Fruit fly (Drosophila melanogaster) whole organism, embryonic: ENCODE measurements around the gene CG34267.

Experiments used
- Awh ChIP-seq: fragments of 200-800 bp; sonication (Bioruptor generic); IDR thresholded peaks from 2 replicates; pipeline ENCODE4, ENCODE4 v1.3.6; 2022; ENCODE audit warnings: missing biosample characterization, missing genetic modification characterization
- CG10959 ChIP-seq: fragments of 200-800 bp; sonication (Bioruptor generic); IDR thresholded peaks from 2 replicates; pipeline ENCODE4 v1.3.6; 2022; ENCODE audit warnings: missing biosample characterization, missing genetic modification characterization
- CG12104 ChIP-seq: fragments of 200-800 bp; sonication (Bioruptor generic); optimal IDR thresholded peaks from 3 replicates; lab custom pipeline; 2016; ENCODE audit warnings: missing biosample characterization, missing genetic modification characterization
- CG13287 ChIP-seq: fragments of 200-800 bp; sonication (Bioruptor generic); IDR thresholded peaks from 2 replicates; pipeline ENCODE4 v1.3.6; 2022; ENCODE audit warnings: missing biosample characterization, missing genetic modification characterization; ENCODE audit not compliant: partially characterized antibody
- CG1529 ChIP-seq: fragments of 200-800 bp; sonication (Bioruptor generic); optimal IDR thresholded peaks from 3 replicates; lab custom pipeline; 2018; ENCODE audit warnings: missing biosample characterization, missing genetic modification characterization
- CG18262 ChIP-seq: fragments of 200-800 bp; optimal IDR thresholded peaks from 3 replicates; lab custom pipeline; 2019; ENCODE audit warnings: missing biosample characterization, mild to moderate bottlenecking, missing genetic modification characterization, moderate library complexity
- CG34224 ChIP-seq: fragments of 200-800 bp; sonication (Bioruptor generic); IDR thresholded peaks from 3 replicates; pipeline ENCODE4 v1.3.6; 2022; ENCODE audit warnings: missing biosample characterization, missing genetic modification characterization; ENCODE audit not compliant: partially characterized antibody
- CG3995 ChIP-seq: fragments of 200-800 bp; sonication (Bioruptor generic); optimal IDR thresholded peaks from 3 replicates; lab custom pipeline; 2016; ENCODE audit warnings: missing biosample characterization, missing genetic modification characterization
- CG4424 ChIP-seq: fragments of 200-800 bp; sonication (Bioruptor generic); optimal IDR thresholded peaks from 3 replicates; lab custom pipeline; 2016; ENCODE audit warnings: missing biosample characterization, missing genetic modification characterization
- CG6654 ChIP-seq: fragments of 200-800 bp; sonication (Bioruptor generic); optimal IDR thresholded peaks from 2 replicates; lab custom pipeline; 2017; ENCODE audit warnings: missing biosample characterization, mild to moderate bottlenecking, missing genetic modification characterization
- CG6765 ChIP-seq: fragments of 200-800 bp; sonication (Bioruptor generic); optimal IDR thresholded peaks from 3 replicates; lab custom pipeline; 2017; ENCODE audit warnings: missing biosample characterization, mild to moderate bottlenecking, missing genetic modification characterization
- CG7839 ChIP-seq: fragments of 200-800 bp; sonication (Bioruptor generic); optimal IDR thresholded peaks from 3 replicates; lab custom pipeline; 2018; ENCODE audit warnings: missing biosample characterization, mild to moderate bottlenecking, missing genetic modification characterization, moderate library complexity
- CG8281 ChIP-seq: fragments of 200-800 bp; sonication (Bioruptor generic); optimal IDR thresholded peaks from 2 replicates; lab custom pipeline; 2018; ENCODE audit warnings: missing biosample characterization, mild to moderate bottlenecking, missing genetic modification characterization, moderate library complexity
- CG8290 ChIP-seq, 3 experiments: fragments of 200-800 bp; sonication (Bioruptor generic); optimal IDR thresholded peaks; 2 replicates each; lab custom pipeline; 2016 to 2019; ENCODE audit warnings: missing biosample characterization in 3 of 3, missing genetic modification characterization in 3 of 3, mild to moderate bottlenecking in 2 of 3, moderate library complexity in 1 of 3
- CG8765 ChIP-seq: fragments of 200-800 bp; sonication (Bioruptor generic); IDR thresholded peaks from 2 replicates; pipeline ENCODE4 v1.3.6; 2022; ENCODE audit warnings: missing biosample characterization, missing genetic modification characterization
- Dref ChIP-seq: fragments of 200-800 bp; sonication (Bioruptor generic); IDR thresholded peaks from 2 replicates; pipeline ENCODE4 v1.3.6; 2022; ENCODE audit warnings: missing biosample characterization, missing genetic modification characterization
- H15 ChIP-seq: fragments of 200-800 bp; sonication (Bioruptor generic); IDR thresholded peaks from 3 replicates; pipeline ENCODE4 v1.3.6; 2022; ENCODE audit warnings: missing biosample characterization, missing genetic modification characterization
- H2.0 ChIP-seq: fragments of 200-800 bp; sonication (Bioruptor generic); IDR thresholded peaks from 2 replicates; pipeline ENCODE4 v1.3.6; 2022; ENCODE audit warnings: missing biosample characterization, missing genetic modification characterization
- HLH54F ChIP-seq: fragments of 200-800 bp; sonication (Bioruptor generic); optimal IDR thresholded peaks from 3 replicates; lab custom pipeline; 2016; ENCODE audit warnings: missing biosample characterization, missing genetic modification characterization
- HmgD ChIP-seq: fragments of 200-800 bp; sonication (Bioruptor generic); optimal IDR thresholded peaks from 3 replicates; lab custom pipeline; 2016; ENCODE audit warnings: missing biosample characterization, missing genetic modification characterization
- Hr51 ChIP-seq, 2 experiments: fragments of 200-800 bp; sonication (Bioruptor generic); optimal IDR thresholded peaks; 2 replicates in 1 of 2; 3 replicates in 1 of 2; lab custom pipeline; 2016 to 2018; ENCODE audit warnings: missing biosample characterization in 2 of 2, missing genetic modification characterization in 2 of 2, mild to moderate bottlenecking in 1 of 2, moderate library complexity in 1 of 2
- Hsf ChIP-seq: fragments of 200-800 bp; sonication (Bioruptor generic); optimal IDR thresholded peaks from 3 replicates; lab custom pipeline; 2016; ENCODE audit warnings: missing biosample characterization, missing genetic modification characterization
- Jarid2 ChIP-seq: fragments of 200-800 bp; sonication (Bioruptor generic); optimal IDR thresholded peaks from 3 replicates; lab custom pipeline; 2017; ENCODE audit warnings: mild to moderate bottlenecking, missing biosample characterization, missing genetic modification reagents, missing genetic modification characterization
- NFAT ChIP-seq: fragments of 200-800 bp; sonication (Bioruptor generic); IDR thresholded peaks from 2 replicates; pipeline ENCODE4 v1.3.6; 2022; ENCODE audit warnings: missing biosample characterization, missing genetic modification characterization
- Oaz ChIP-seq: fragments of 200-800 bp; sonication (Bioruptor generic); IDR thresholded peaks from 2 replicates; pipeline ENCODE4 v1.3.6; 2022; ENCODE audit warnings: missing biosample characterization, missing genetic modification characterization
- al ChIP-seq: fragments of 200-800 bp; sonication (Bioruptor generic); IDR thresholded peaks from 2 replicates; pipeline ENCODE4 v1.3.6; 2022; ENCODE audit warnings: missing biosample characterization, missing genetic modification characterization
- ap ChIP-seq: fragments of 200-800 bp; sonication (Bioruptor generic); IDR thresholded peaks from 2 replicates; pipeline ENCODE4 v1.3.6; 2022; ENCODE audit warnings: missing biosample characterization, missing genetic modification characterization
- cato ChIP-seq: fragments of 200-800 bp; sonication (Bioruptor generic); optimal IDR thresholded peaks from 2 replicates; lab custom pipeline; 2016; ENCODE audit warnings: missing biosample characterization, missing genetic modification characterization, borderline replicate concordance
- crc ChIP-seq: fragments of 200-800 bp; sonication (Bioruptor generic); optimal IDR thresholded peaks from 2 replicates; lab custom pipeline; 2016; ENCODE audit warnings: missing biosample characterization, missing genetic modification characterization
- dati ChIP-seq: fragments of 200-800 bp; sonication (Bioruptor generic); IDR thresholded peaks from 2 replicates; pipeline ENCODE4 v1.3.6; 2022; ENCODE audit warnings: missing biosample characterization, missing genetic modification characterization
- disco-r ChIP-seq: fragments of 200-800 bp; sonication (Bioruptor generic); optimal IDR thresholded peaks from 2 replicates; lab custom pipeline; 2016; ENCODE audit warnings: missing biosample characterization, missing genetic modification characterization
- exex ChIP-seq: fragments of 200-800 bp; sonication (Bioruptor generic); optimal IDR thresholded peaks from 4 replicates; lab custom pipeline; 2018; ENCODE audit warnings: missing biosample characterization, mild to moderate bottlenecking, missing genetic modification characterization, moderate library complexity
- gce ChIP-seq: fragments of 200-800 bp; sonication (Bioruptor generic); IDR thresholded peaks from 3 replicates; pipeline ENCODE4 v1.3.6; 2022; ENCODE audit warnings: missing biosample characterization, missing genetic modification characterization
- hb ChIP-seq: fragments of 200-800 bp; sonication (Bioruptor generic); IDR thresholded peaks from 3 replicates; pipeline ENCODE4 v1.3.6; 2022; ENCODE audit warnings: missing biosample characterization, missing genetic modification characterization; ENCODE audit not compliant: partially characterized antibody
- her ChIP-seq: fragments of 200-800 bp; sonication (Bioruptor generic); optimal IDR thresholded peaks from 2 replicates; lab custom pipeline; 2016; ENCODE audit warnings: missing biosample characterization, missing genetic modification characterization
- hkb ChIP-seq, 2 experiments: fragments of 200-800 bp in 1 of 2; fragments of >200 bp in 1 of 2; sonication (Bioruptor generic) in 1 of 2; IDR thresholded peaks in 1 of 2; optimal IDR thresholded peaks in 1 of 2; 2 replicates each; pipeline versions ENCODE4 v1.3.6 to Lab custom; 2017 to 2022; ENCODE audit warnings: missing biosample characterization in 1 of 2, missing genetic modification characterization in 1 of 2
- knrl ChIP-seq: fragments of 200-800 bp; sonication (Bioruptor generic); IDR thresholded peaks from 3 replicates; pipeline ENCODE4 v1.3.6; 2022; ENCODE audit warnings: missing biosample characterization, missing genetic modification characterization; ENCODE audit not compliant: partially characterized antibody
- lbe ChIP-seq: fragments of 200-800 bp; sonication (Bioruptor generic); optimal IDR thresholded peaks from 2 replicates; lab custom pipeline; 2016; ENCODE audit warnings: missing biosample characterization, mild to moderate bottlenecking, missing genetic modification characterization
- p53 ChIP-seq: fragments of 200-800 bp; sonication (Bioruptor generic); optimal IDR thresholded peaks from 2 replicates; lab custom pipeline; 2016; ENCODE audit warnings: missing biosample characterization, missing genetic modification characterization
- pan ChIP-seq, 4 experiments: fragments of >200 bp in 3 of 4; fragments of 200-800 bp in 1 of 4; sonication (Bioruptor generic) in 1 of 4; optimal IDR thresholded peaks in 3 of 4; IDR thresholded peaks in 1 of 4; 2 replicates each; pipeline versions ENCODE4 v1.3.6 to Lab custom; 2017 to 2022; ENCODE audit warnings: missing biosample characterization in 2 of 4, missing genetic modification characterization in 2 of 4, mixed read lengths in 1 of 4
- prd ChIP-seq, 3 experiments: fragments of >200 bp in 2 of 3; fragments of 200-800 bp in 1 of 3; sonication (Bioruptor generic) in 1 of 3; optimal IDR thresholded peaks in 2 of 3; IDR thresholded peaks in 1 of 3; 2 replicates in 2 of 3; 3 replicates in 1 of 3; pipeline versions ENCODE4 v1.3.6 to Lab custom; 2017 to 2022; ENCODE audit warnings: missing biosample characterization in 1 of 3, missing genetic modification characterization in 1 of 3
- schlank ChIP-seq: fragments of 200-800 bp; sonication (Bioruptor generic); optimal IDR thresholded peaks from 2 replicates; lab custom pipeline; 2018; ENCODE audit warnings: missing biosample characterization, mild to moderate bottlenecking, missing genetic modification characterization
- tgo ChIP-seq: fragments of 200-800 bp; sonication (Bioruptor generic); IDR thresholded peaks from 3 replicates; pipeline ENCODE4 v1.3.6; 2022; ENCODE audit warnings: missing biosample characterization, missing genetic modification characterization
- trh ChIP-seq: fragments of 200-800 bp; sonication (Bioruptor generic); optimal IDR thresholded peaks from 2 replicates; lab custom pipeline; 2016; ENCODE audit warnings: missing biosample characterization, missing genetic modification characterization
- unpg ChIP-seq: fragments of 200-800 bp; sonication (Bioruptor generic); optimal IDR thresholded peaks from 3 replicates; lab custom pipeline; 2018; ENCODE audit warnings: missing biosample characterization, mild to moderate bottlenecking, missing genetic modification characterization, moderate library complexity
- zen ChIP-seq: fragments of 200-800 bp; sonication (Bioruptor generic); optimal IDR thresholded peaks from 3 replicates; lab custom pipeline; 2018; ENCODE audit warnings: missing biosample characterization, mild to moderate bottlenecking, missing genetic modification characterization, moderate library complexity
- zen2 ChIP-seq: fragments of 200-800 bp; sonication (Bioruptor generic); IDR thresholded peaks from 3 replicates; pipeline ENCODE4 v1.3.6; 2022; ENCODE audit warnings: missing biosample characterization, missing genetic modification characterization; ENCODE audit not compliant: partially characterized antibody

Gene CG34267

DNA sequence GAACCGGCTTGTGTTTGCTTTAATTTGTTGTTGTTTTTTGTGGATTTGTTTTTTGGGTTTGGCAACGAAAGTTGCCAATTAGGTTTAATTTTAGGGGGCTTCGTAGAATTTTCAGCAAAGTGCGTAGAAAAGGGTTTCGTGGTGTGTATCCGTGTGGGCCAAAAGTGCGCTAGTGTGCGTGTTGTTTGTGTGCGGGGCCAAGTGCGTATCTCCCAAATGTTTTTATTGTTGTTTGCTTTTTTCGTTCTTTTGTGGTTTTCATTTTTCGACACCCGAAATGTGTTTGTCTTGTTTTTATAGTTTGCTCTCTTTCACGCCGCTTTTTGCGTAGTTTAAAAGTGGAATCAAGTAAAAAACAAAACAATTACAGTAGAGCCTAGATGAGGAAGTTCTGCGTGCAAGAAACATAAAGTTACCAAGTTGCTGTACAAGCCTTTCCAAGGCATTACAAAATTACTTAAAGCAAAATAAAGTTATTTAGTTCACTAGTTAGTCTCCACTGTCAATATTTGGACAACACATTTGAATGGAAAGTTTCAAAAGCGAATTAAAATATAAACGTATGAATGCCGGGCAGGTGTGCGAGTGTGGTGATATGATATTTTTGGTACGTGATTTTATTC is 46.7 kb upstream of the CG34267 start (continued):
- TF ChIP-seq schlank, result peak; percentile 95
- TF ChIP-seq CG8290 (GFP tag; optimal IDR thresholded peaks at IDR 0.05; lab: Kevin White, UChicago), result no peak
- peak in 1 of 2 experiments; percentile 96 for TF ChIP-seq CG8290 (tag; optimal IDR thresholded peaks at IDR 0.05; lab: Kevin White, UChicago)
- TF ChIP-seq p53 (GFP tag; lab: Kevin White, UChicago), result peak; percentile 21
- TF ChIP-seq hb (GFP tag; lab: Robert Waterston, UW), result no peak
- peak; percentile 34 for TF ChIP-seq CG4424 (GFP tag; lab: Kevin White, UChicago)
- TF ChIP-seq zen2 (GFP tag; lab: Robert Waterston, UW), result no peak
- peak; percentile 85 for TF ChIP-seq CG7839 (tag; lab: Kevin White, UChicago)
- peak; percentile 36; the same call in 1 of the 2 replicates for TF ChIP-seq CG10959 (GFP tag; lab: Robert Waterston, UW)
- TF ChIP-seq zen, result no peak
- peak; percentile 85 for TF ChIP-seq her (GFP tag; lab: Kevin White, UChicago)
- TF ChIP-seq lbe (GFP tag; lab: Kevin White, UChicago), result no peak
- TF ChIP-seq knrl (GFP tag; lab: Robert Waterston, UW), result no peak
- peak; percentile 18 for TF ChIP-seq Jarid2 (GFP tag; lab: Kevin White, UChicago)
- TF ChIP-seq CG8765 (GFP tag; lab: Robert Waterston, UW), result peak; percentile 72; the same call in 1 of the 2 replicates
- peak; percentile 52; the same call in 1 of the 2 replicates for TF ChIP-seq Oaz (GFP tag; lab: Robert Waterston, UW)
- TF ChIP-seq al, result peak; percentile 93
- no peak for TF ChIP-seq pan (optimal IDR thresholded peaks at IDR 0.05; lab: Kevin White, UChicago)
- TF ChIP-seq pan (GFP tag; optimal IDR thresholded peaks at IDR 0.05 in 1 of 2, IDR thresholded peaks at IDR 0.05 in 1 of 2), result peak in 1 of 2 experiments; percentile 89
- no peak for TF ChIP-seq dati (GFP tag; lab: Robert Waterston, UW)
- TF ChIP-seq CG6765 (GFP tag; lab: Kevin White, UChicago), result peak; percentile 63
- no peak for TF ChIP-seq hkb (optimal IDR thresholded peaks at IDR 0.05; lab: Kevin White, UChicago)
- TF ChIP-seq hkb (GFP tag; IDR thresholded peaks at IDR 0.05; lab: Robert Waterston, UW), result peak; percentile 61
- TF ChIP-seq gce (GFP tag; lab: Robert Waterston, UW), result no peak
- peak; percentile 84 for TF ChIP-seq Hsf (GFP tag; lab: Kevin White, UChicago)
- TF ChIP-seq Awh (GFP tag; lab: Robert Waterston, UW), result peak; percentile 63
- peak; percentile 84 for TF ChIP-seq crc (GFP tag; lab: Kevin White, UChicago)
- peak; percentile 98 for TF ChIP-seq NFAT
- TF ChIP-seq HLH54F (GFP tag; lab: Kevin White, UChicago), result peak; percentile 92
- TF ChIP-seq ap (GFP tag; lab: Robert Waterston, UW), result peak; percentile 50; the same call in 1 of the 2 replicates
- TF ChIP-seq CG12104 (GFP tag; lab: Kevin White, UChicago), result peak; percentile 48
- TF ChIP-seq HmgD (GFP tag; lab: Kevin White, UChicago), result peak; percentile 8
- TF ChIP-seq CG18262 (tag; lab: Kevin White, UChicago), result peak; percentile 20
- no peak for TF ChIP-seq trh
- peak; percentile 81 for TF ChIP-seq H2.0 (GFP tag; lab: Robert Waterston, UW)
- TF ChIP-seq CG34224 (GFP tag; lab: Robert Waterston, UW), result no peak
- peak; percentile 70 for TF ChIP-seq unpg
- no peak; the same call in 1 of the 2 replicates for TF ChIP-seq CG13287 (GFP tag; lab: Robert Waterston, UW)
- TF ChIP-seq CG1529 (GFP tag; lab: Kevin White, UChicago), result no peak
- TF ChIP-seq disco-r, result peak; percentile 69
- peak; percentile 57 to 81 for TF ChIP-seq Hr51 (GFP tag; optimal IDR thresholded peaks at IDR 0.05; lab: Kevin White, UChicago)
- peak; percentile 9 for TF ChIP-seq CG8281
- TF ChIP-seq H15, result peak; percentile 76; the same call in 2 of the 3 replicates
- peak; percentile 40 for TF ChIP-seq Dref (GFP tag; lab: Robert Waterston, UW)
- TF ChIP-seq CG3995 (GFP tag; lab: Kevin White, UChicago), result peak; percentile 68
- peak; percentile 30 for TF ChIP-seq CG6654 (GFP tag; lab: Kevin White, UChicago)
- peak; percentile 49 for TF ChIP-seq exex
- TF ChIP-seq tgo (GFP tag; lab: Robert Waterston, UW), result peak; percentile 79
- TF ChIP-seq cato (GFP tag; lab: Kevin White, UChicago), result no peak
- TF ChIP-seq prd (optimal IDR thresholded peaks at IDR 0.05; lab: Kevin White, UChicago), result no peak
- peak; percentile 88 for TF ChIP-seq prd (GFP tag; IDR thresholded peaks at IDR 0.05; lab: Robert Waterston, UW)
